Worm (Caenorhabditis elegans) whole organism, L1 larva: ENCODE data around the gene sir-2.3.

Experiments used
- C04F5.9 ChIP-seq: sonication (generic microtip); optimal IDR thresholded peaks from 2 replicates; lab custom pipeline; 2016; ENCODE audit warnings: missing genetic modification characterization, missing compliant biosample characterization
- C16A3.4 ChIP-seq: fragments of 150-350 bp; optimal IDR thresholded peaks from 2 replicates; lab custom pipeline; 2014; ENCODE audit warnings: missing biosample characterization, missing genetic modification characterization
- blmp-1 ChIP-seq: fragments of 150-350 bp; optimal IDR thresholded peaks from 2 replicates; lab custom pipeline; 2014; ENCODE audit warnings: missing biosample characterization, missing genetic modification characterization
- ceh-8 ChIP-seq: fragments of 200-800 bp; sonication (Bioruptor generic); optimal IDR thresholded peaks from 2 replicates; lab custom pipeline; 2018; ENCODE audit warnings: mild to moderate bottlenecking, missing genetic modification characterization, moderate library complexity, missing compliant biosample characterization
- ceh-82 ChIP-seq, 3 experiments: fragments of 150-350 bp in 1 of 3; sonication (generic microtip) in 2 of 3; optimal IDR thresholded peaks; 2 replicates each; lab custom pipeline; 2014 to 2017; ENCODE audit warnings: missing biosample characterization in 3 of 3, missing genetic modification characterization in 3 of 3
- ceh-88 ChIP-seq: fragments of 200-800 bp; sonication (Bioruptor generic); IDR thresholded peaks from 2 replicates; pipeline ENCODE4 v1.3.6; 2022; ENCODE audit warnings: missing genetic modification characterization, missing compliant biosample characterization
- ceh-90 ChIP-seq: sonication (generic microtip); optimal IDR thresholded peaks from 2 replicates; lab custom pipeline; 2016; ENCODE audit warnings: missing genetic modification characterization, missing compliant biosample characterization
- dsc-1 ChIP-seq: sonication (generic microtip); optimal IDR thresholded peaks from 2 replicates; lab custom pipeline; 2016; ENCODE audit warnings: mild to moderate bottlenecking, missing genetic modification characterization, missing compliant biosample characterization
- efl-1 ChIP-seq, 4 experiments: fragments of 150-350 bp; optimal IDR thresholded peaks in 3 of 4; peaks in 1 of 4; 1 replicate in 1 of 4; 2 replicates in 3 of 4; lab custom pipeline; 2014; ENCODE audit warnings: missing biosample characterization in 2 of 4, missing genetic modification characterization in 2 of 4, missing genetic modification reagents in 2 of 4
- egl-13 ChIP-seq: sonication (generic microtip); optimal IDR thresholded peaks from 2 replicates; lab custom pipeline; 2016; ENCODE audit warnings: missing genotype, missing genetic modification reagents, missing genetic modification characterization, missing compliant biosample characterization
- elt-2 ChIP-seq: sonication (generic microtip); optimal IDR thresholded peaks from 2 replicates; lab custom pipeline; 2016; ENCODE audit warnings: missing genetic modification characterization, mild to moderate bottlenecking, inconsistent platforms, missing compliant biosample characterization, missing genetic modification reagents
- elt-3 ChIP-seq, 6 experiments: fragments of 150-350 bp in 1 of 6; sonication (generic microtip); optimal IDR thresholded peaks; 2 replicates each; lab custom pipeline; 2017 to 2018; ENCODE audit warnings: missing biosample characterization in 6 of 6, missing genetic modification characterization in 6 of 6, inconsistent platforms in 1 of 6
- fkh-8 ChIP-seq: sonication (generic microtip); optimal IDR thresholded peaks from 2 replicates; lab custom pipeline; 2016; ENCODE audit warnings: mild to moderate bottlenecking, missing genetic modification characterization, missing compliant biosample characterization
- fos-1 ChIP-seq: fragments of 150-350 bp; optimal IDR thresholded peaks from 2 replicates; lab custom pipeline; 2014; ENCODE audit warnings: missing biosample characterization, missing genetic modification characterization
- grh-1 ChIP-seq: fragments of 200-800 bp; sonication (Bioruptor generic); IDR thresholded peaks from 2 replicates; pipeline ENCODE4 v1.3.6; 2022; ENCODE audit warnings: missing genetic modification reagents, missing genetic modification characterization, missing compliant biosample characterization
- hlh-17 ChIP-seq: fragments of 200-800 bp; sonication (Bioruptor generic); optimal IDR thresholded peaks from 2 replicates; lab custom pipeline; 2018; ENCODE audit warnings: missing genetic modification characterization, mild to moderate bottlenecking, missing compliant biosample characterization, moderate library complexity, borderline replicate concordance
- hlh-4 ChIP-seq: sonication (generic microtip); optimal IDR thresholded peaks from 2 replicates; lab custom pipeline; 2016; ENCODE audit warnings: mild to moderate bottlenecking, missing genetic modification characterization, missing compliant biosample characterization
- lin-13 ChIP-seq: fragments of 150-350 bp; optimal IDR thresholded peaks from 2 replicates; lab custom pipeline; 2014; ENCODE audit warnings: missing biosample characterization, missing genetic modification reagents, missing genetic modification characterization
- lin-15B ChIP-seq: fragments of 150-350 bp; sonication (generic microtip); optimal IDR thresholded peaks from 3 replicates; lab custom pipeline; 2014; ENCODE audit warnings: missing biosample characterization, missing genetic modification characterization
- lin-35 ChIP-seq, 2 experiments: fragments of 150-350 bp; optimal IDR thresholded peaks; 2 replicates each; lab custom pipeline; 2014; ENCODE audit warnings: missing biosample characterization in 2 of 2, missing genetic modification characterization in 2 of 2, missing genetic modification reagents in 2 of 2
- lir-3 ChIP-seq: sonication (generic microtip); optimal IDR thresholded peaks from 2 replicates; lab custom pipeline; 2016; ENCODE audit warnings: mild to moderate bottlenecking, missing genetic modification characterization, moderate library complexity, missing compliant biosample characterization; ENCODE audit not compliant: poor library complexity
- mab-9 ChIP-seq: fragments of 200-800 bp; sonication (Bioruptor generic); IDR thresholded peaks from 2 replicates; pipeline ENCODE4 v1.3.6; 2022; ENCODE audit warnings: missing genetic modification reagents, missing genetic modification characterization, missing compliant biosample characterization
- mdl-1 ChIP-seq, 2 experiments: fragments of 150-350 bp; optimal IDR thresholded peaks; 2 replicates each; lab custom pipeline; 2014 to 2017; ENCODE audit warnings: missing biosample characterization in 2 of 2, missing genetic modification characterization in 2 of 2, inconsistent platforms in 1 of 2
- nhr-11 ChIP-seq: fragments of 150-350 bp; optimal IDR thresholded peaks from 2 replicates; lab custom pipeline; 2014; ENCODE audit warnings: missing biosample characterization, missing genetic modification characterization
- nhr-19 ChIP-seq: fragments of 200-800 bp; sonication (Bioruptor generic); conservative IDR thresholded peaks from 2 replicates; pipeline ENCODE4 v1.3.6; 2022; ENCODE audit warnings: missing genetic modification characterization, missing compliant biosample characterization
- nhr-20 ChIP-seq: sonication (generic microtip); optimal IDR thresholded peaks from 2 replicates; lab custom pipeline; 2016; ENCODE audit warnings: mild to moderate bottlenecking, missing genetic modification characterization, missing compliant biosample characterization
- nhr-237 ChIP-seq: fragments of 150-350 bp; optimal IDR thresholded peaks from 2 replicates; lab custom pipeline; 2014; ENCODE audit warnings: missing biosample characterization, missing genetic modification characterization
- nhr-47 ChIP-seq: sonication (generic microtip); optimal IDR thresholded peaks from 2 replicates; lab custom pipeline; 2016; ENCODE audit warnings: mild to moderate bottlenecking, missing genetic modification characterization, moderate library complexity, missing compliant biosample characterization
- nhr-71 ChIP-seq: sonication (generic microtip); optimal IDR thresholded peaks from 2 replicates; lab custom pipeline; 2016; ENCODE audit warnings: mild to moderate bottlenecking, missing genetic modification characterization, moderate library complexity, missing compliant biosample characterization
- nhr-77 ChIP-seq: fragments of 150-350 bp; optimal IDR thresholded peaks from 2 replicates; lab custom pipeline; 2014; ENCODE audit warnings: missing biosample characterization, missing genetic modification characterization
- nhr-84 ChIP-seq: sonication (generic microtip); optimal IDR thresholded peaks from 2 replicates; lab custom pipeline; 2017; ENCODE audit warnings: missing biosample characterization, missing genetic modification characterization
- nhr-85 ChIP-seq: sonication (generic microtip); peaks from one replicate; lab custom pipeline; 2016; ENCODE audit warnings: missing genetic modification characterization, inconsistent platforms, missing compliant biosample characterization
- pax-3 ChIP-seq: fragments of 200-800 bp; sonication (Bioruptor generic); optimal IDR thresholded peaks from 2 replicates; lab custom pipeline; 2018; ENCODE audit warnings: mild to moderate bottlenecking, missing genetic modification characterization, moderate library complexity, missing compliant biosample characterization
- pqm-1 ChIP-seq: sonication (generic microtip); optimal IDR thresholded peaks from 3 replicates; lab custom pipeline; 2017; ENCODE audit warnings: missing biosample characterization, missing genetic modification characterization
- rnt-1 ChIP-seq: sonication (generic microtip); optimal IDR thresholded peaks from 2 replicates; lab custom pipeline; 2016; ENCODE audit warnings: mild to moderate bottlenecking, missing genetic modification characterization, moderate library complexity, missing compliant biosample characterization
- snpc-4 ChIP-seq: fragments of 150-350 bp; optimal IDR thresholded peaks from 2 replicates; lab custom pipeline; 2014; ENCODE audit warnings: missing biosample characterization, missing genetic modification characterization
- snu-23 ChIP-seq: sonication (generic microtip); optimal IDR thresholded peaks from 2 replicates; lab custom pipeline; 2016; ENCODE audit warnings: missing genetic modification characterization, missing compliant biosample characterization
- sptf-1 ChIP-seq: fragments of 150-350 bp; optimal IDR thresholded peaks from 2 replicates; lab custom pipeline; 2014; ENCODE audit warnings: missing biosample characterization, missing genetic modification characterization
- sup-37 ChIP-seq: fragments of 200-800 bp; sonication (Bioruptor generic); optimal IDR thresholded peaks from 2 replicates; lab custom pipeline; 2018; ENCODE audit warnings: mild to moderate bottlenecking, missing genetic modification characterization, missing compliant biosample characterization
- swsn-7 ChIP-seq: sonication (generic microtip); optimal IDR thresholded peaks from 2 replicates; lab custom pipeline; 2016; ENCODE audit warnings: missing genetic modification characterization, missing compliant biosample characterization
- tlp-1 ChIP-seq: fragments of 150-350 bp; optimal IDR thresholded peaks from 2 replicates; lab custom pipeline; 2014; ENCODE audit warnings: missing biosample characterization, missing genetic modification characterization
- unc-130 ChIP-seq: fragments of 150-350 bp; optimal IDR thresholded peaks from 2 replicates; lab custom pipeline; 2017; ENCODE audit warnings: missing biosample characterization, missing genetic modification characterization, inconsistent platforms
- unc-86 ChIP-seq: sonication (generic microtip); optimal IDR thresholded peaks from 2 replicates; lab custom pipeline; 2016; ENCODE audit warnings: missing genetic modification characterization, missing compliant biosample characterization
- unc-98 ChIP-seq: fragments of 200-800 bp; sonication (Bioruptor generic); IDR thresholded peaks from 2 replicates; pipeline ENCODE4 v1.3.6; 2022; ENCODE audit warnings: missing genetic modification characterization, missing compliant biosample characterization
- zip-4 ChIP-seq: fragments of 200-800 bp; sonication (Bioruptor generic); optimal IDR thresholded peaks from 2 replicates; lab custom pipeline; 2018; ENCODE audit warnings: mild to moderate bottlenecking, missing genetic modification characterization, moderate library complexity, missing compliant biosample characterization
- ztf-4 ChIP-seq: fragments of 150-350 bp; optimal IDR thresholded peaks from 2 replicates; lab custom pipeline; 2014; ENCODE audit warnings: missing biosample characterization, missing genetic modification characterization

The sir-2.3 gene

DNA sequence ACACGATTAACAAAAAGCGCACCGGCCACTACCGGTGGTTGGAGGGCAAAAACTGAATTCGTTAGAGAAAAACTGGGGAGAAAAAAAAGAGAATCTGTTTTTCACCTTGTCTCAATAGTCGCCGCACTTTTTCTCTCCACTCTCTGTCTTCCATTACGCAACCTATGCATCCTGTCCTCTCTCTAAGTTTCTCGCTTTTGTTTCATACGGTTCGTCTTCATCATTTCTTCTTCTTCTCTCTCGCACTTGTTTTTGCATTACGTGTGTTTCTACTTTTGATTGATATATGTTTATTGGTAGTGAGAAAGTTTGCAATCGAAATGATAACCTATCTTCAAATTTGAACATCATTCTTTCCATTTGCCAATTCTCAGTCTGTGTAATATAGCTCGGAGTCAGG lies 10.9 kb upstream of the sir-2.3 start (continued):
- no peak for TF ChIP-seq pax-3 (tag; lab: Kevin White, UChicago)
- no peak for TF ChIP-seq lin-15B
- peak; percentile 55 for TF ChIP-seq rnt-1 (tag; lab: Kevin White, UChicago)
- 0 out of 2 replicates have a peak, but pooled peaks have one; percentile 14 for TF ChIP-seq grh-1 (GFP tag; lab: Robert Waterston, UW)
- TF ChIP-seq ceh-82 (tag; optimal IDR thresholded peaks at IDR 0.05; lab: Kevin White, UChicago): no peak
- peak; percentile 3 for TF ChIP-seq nhr-47
- no peak for TF ChIP-seq mdl-1 (tag; optimal IDR thresholded peaks at IDR 0.05; lab: Kevin White, UChicago)
- TF ChIP-seq dsc-1: no peak
- no peak for TF ChIP-seq snpc-4
- no peak for TF ChIP-seq zip-4 (GFP tag; lab: Kevin White, UChicago)
- no peak for TF ChIP-seq ceh-90 (tag; lab: Kevin White, UChicago)
- TF ChIP-seq ztf-4 (tag; lab: Kevin White, UChicago): peak; percentile 28
- no peak for TF ChIP-seq elt-2 (tag; lab: Kevin White, UChicago)
- TF ChIP-seq unc-86 (tag; lab: Kevin White, UChicago): no peak
- no peak for TF ChIP-seq sptf-1 (tag; lab: Kevin White, UChicago)
- TF ChIP-seq nhr-20 (tag; lab: Kevin White, UChicago): peak; percentile 68
- no peak for TF ChIP-seq nhr-84
- TF ChIP-seq fkh-8 (tag; lab: Kevin White, UChicago): no peak
- TF ChIP-seq nhr-77: no peak
- no peak for TF ChIP-seq hlh-17 (GFP tag; lab: Kevin White, UChicago)
- TF ChIP-seq fos-1: no peak
- TF ChIP-seq pqm-1 (tag; lab: Kevin White, UChicago): no peak
- TF ChIP-seq unc-130 (tag; lab: Kevin White, UChicago): no peak
- no peak for TF ChIP-seq mab-9 (GFP tag; lab: Robert Waterston, UW)
- TF ChIP-seq efl-1 (optimal IDR thresholded peaks at IDR 0.05; lab: Kevin White, UChicago): no peak
- TF ChIP-seq efl-1 (GFP tag; optimal IDR thresholded peaks at IDR 0.05 in 1 of 2; lab: Kevin White, UChicago): no peak
- TF ChIP-seq tlp-1: no peak
- TF ChIP-seq snu-23 (GFP tag; lab: Kevin White, UChicago): peak; percentile 71
- TF ChIP-seq swsn-7 (tag; lab: Kevin White, UChicago): peak; percentile 42
- TF ChIP-seq ceh-88 (GFP tag; lab: Robert Waterston, UW): no peak
- TF ChIP-seq lin-13 (GFP tag; lab: Kevin White, UChicago): peak; percentile 30

DNA sequence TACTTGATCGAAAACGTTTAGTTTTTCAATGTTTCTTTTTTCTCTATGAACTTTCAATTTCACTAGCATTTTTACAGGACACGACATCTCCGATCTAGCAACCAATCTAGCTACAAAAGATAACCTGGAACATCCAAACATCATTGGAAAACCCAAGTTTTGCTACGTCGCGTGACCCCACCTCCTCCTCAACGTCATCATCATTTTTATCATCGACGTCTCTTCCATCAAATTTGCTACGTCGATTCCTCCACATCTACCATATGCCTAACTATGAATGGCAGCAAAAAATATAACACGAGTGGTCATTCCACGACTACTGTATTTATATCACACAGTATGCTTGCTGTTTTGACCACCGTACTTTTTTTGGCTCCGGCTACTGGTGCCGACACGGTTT lies 8.6 kb upstream of the sir-2.3 start, which contains the start of gene F46G10.2:
TSS of gene F46G10.2 (plus strand) at position 78 of the 400 bp plus-strand sequence.
- no peak for TF ChIP-seq C04F5.9 (tag; lab: Kevin White, UChicago)
- TF ChIP-seq sup-37 (GFP tag; lab: Kevin White, UChicago): no peak
- no peak for TF ChIP-seq nhr-11
- no peak for TF ChIP-seq elt-2 (tag; lab: Kevin White, UChicago)
- no peak for TF ChIP-seq rnt-1 (tag; lab: Kevin White, UChicago)
- TF ChIP-seq nhr-19 (GFP tag; lab: Robert Waterston, UW): no peak
- no peak for TF ChIP-seq hlh-4 (tag; lab: Kevin White, UChicago)
- TF ChIP-seq unc-98 (GFP tag; lab: Robert Waterston, UW): no peak
- no peak for TF ChIP-seq ceh-82 (tag; optimal IDR thresholded peaks at IDR 0.05; lab: Kevin White, UChicago)
- TF ChIP-seq lir-3 (tag; lab: Kevin White, UChicago): no peak
- TF ChIP-seq nhr-20 (tag; lab: Kevin White, UChicago): peak; percentile 26
- peak; percentile 24 for TF ChIP-seq nhr-71 (tag; lab: Kevin White, UChicago)
- no peak for TF ChIP-seq C16A3.4 (tag; lab: Kevin White, UChicago)
- TF ChIP-seq tlp-1: no peak
- TF ChIP-seq ceh-8 (GFP tag; lab: Kevin White, UChicago): no peak
- no peak for TF ChIP-seq pax-3 (tag; lab: Kevin White, UChicago)
- TF ChIP-seq blmp-1 (tag; lab: Kevin White, UChicago): peak; percentile 73
- peak; percentile 68 for TF ChIP-seq nhr-85 (tag; lab: Kevin White, UChicago)
- TF ChIP-seq nhr-237 (tag; lab: Kevin White, UChicago): no peak
- TF ChIP-seq lin-35 (GFP tag; optimal IDR thresholded peaks at IDR 0.05; lab: Kevin White, UChicago): peak in 1 of 2 experiments; percentile 16
- TF ChIP-seq elt-3 (tag; optimal IDR thresholded peaks at IDR 0.05; lab: Kevin White, UChicago): peak in 1 of 6 experiments; percentile 32
- TF ChIP-seq mdl-1 (tag; optimal IDR thresholded peaks at IDR 0.05; lab: Kevin White, UChicago): peak in 1 of 2 experiments; percentile 16
- TF ChIP-seq egl-13: no peak
